Worm (Caenorhabditis elegans) whole organism, L2 larva: ENCODE data around the gene cutl-23.

Experiments used
- C34F6.9 ChIP-seq: fragments of 150-350 bp; optimal IDR thresholded peaks from 2 replicates; lab custom pipeline; 2014; ENCODE audit warnings: missing biosample characterization, missing genetic modification characterization
- F13H6.1 ChIP-seq: sonication (generic microtip); optimal IDR thresholded peaks from 2 replicates; lab custom pipeline; 2016; ENCODE audit warnings: missing genetic modification characterization, missing compliant biosample characterization
- R02D3.7 ChIP-seq: fragments of 150-350 bp; optimal IDR thresholded peaks from 2 replicates; lab custom pipeline; 2014; ENCODE audit warnings: missing biosample characterization, missing genetic modification characterization
- Y55F3AM.14 ChIP-seq: fragments of 200-800 bp; sonication (Bioruptor generic); optimal IDR thresholded peaks from 2 replicates; lab custom pipeline; 2018; ENCODE audit warnings: mild to moderate bottlenecking, missing genetic modification characterization, missing compliant biosample characterization
- ZK546.5 ChIP-seq: sonication (generic microtip); optimal IDR thresholded peaks from 2 replicates; lab custom pipeline; 2017; ENCODE audit warnings: missing biosample characterization, missing genetic modification characterization
- alr-1 ChIP-seq: fragments of 150-350 bp; optimal IDR thresholded peaks from 2 replicates; lab custom pipeline; 2014; ENCODE audit warnings: missing biosample characterization, missing genetic modification characterization
- aly-2 ChIP-seq: fragments of 150-350 bp; optimal IDR thresholded peaks from 2 replicates; lab custom pipeline; 2014; ENCODE audit warnings: missing biosample characterization, missing genetic modification characterization
- ama-1 ChIP-seq: fragments of 150-350 bp; optimal IDR thresholded peaks from 2 replicates; lab custom pipeline; 2018; ENCODE audit warnings: inconsistent platforms
- blmp-1 ChIP-seq: sonication (generic microtip); optimal IDR thresholded peaks from 2 replicates; lab custom pipeline; 2017; ENCODE audit warnings: missing genetic modification characterization, mild to moderate bottlenecking, missing compliant biosample characterization, antibody characterized with exemption, moderate library complexity; ENCODE audit not compliant: insufficient read depth
- ceh-16 ChIP-seq: fragments of 150-350 bp; optimal IDR thresholded peaks from 2 replicates; lab custom pipeline; 2014; ENCODE audit warnings: missing biosample characterization, missing genetic modification characterization
- ceh-82 ChIP-seq: fragments of 150-350 bp; optimal IDR thresholded peaks from 2 replicates; lab custom pipeline; 2014; ENCODE audit warnings: missing biosample characterization, missing genetic modification characterization
- crh-2 ChIP-seq: sonication (generic microtip); optimal IDR thresholded peaks from 2 replicates; lab custom pipeline; 2017; ENCODE audit warnings: missing biosample characterization, missing genetic modification characterization
- dmd-4 ChIP-seq: sonication (generic microtip); optimal IDR thresholded peaks from 2 replicates; lab custom pipeline; 2017; ENCODE audit warnings: missing biosample characterization, missing genetic modification characterization
- egl-27 ChIP-seq: sonication (generic microtip); optimal IDR thresholded peaks from 3 replicates; lab custom pipeline; 2017; ENCODE audit warnings: missing biosample characterization, missing genetic modification reagents, missing genetic modification characterization
- elt-1 ChIP-seq: fragments of 150-350 bp; optimal IDR thresholded peaks from 2 replicates; lab custom pipeline; 2014; ENCODE audit warnings: missing biosample characterization, missing genetic modification characterization
- elt-3 ChIP-seq: sonication (generic microtip); optimal IDR thresholded peaks from 2 replicates; lab custom pipeline; 2017; ENCODE audit warnings: missing biosample characterization, missing genetic modification characterization
- fos-1 ChIP-seq: fragments of 150-350 bp; optimal IDR thresholded peaks from 2 replicates; lab custom pipeline; 2014; ENCODE audit warnings: missing biosample characterization, missing genetic modification characterization
- gmeb-1 ChIP-seq: fragments of 150-350 bp; optimal IDR thresholded peaks from 2 replicates; lab custom pipeline; 2014; ENCODE audit warnings: missing biosample characterization, missing genetic modification characterization
- lin-11 ChIP-seq: fragments of 150-350 bp; sonication (generic microtip); optimal IDR thresholded peaks from 2 replicates; lab custom pipeline; 2014; ENCODE audit warnings: missing biosample characterization, missing genetic modification characterization, inconsistent platforms, mixed read lengths
- lin-13 ChIP-seq: fragments of 150-350 bp; optimal IDR thresholded peaks from 2 replicates; lab custom pipeline; 2014; ENCODE audit warnings: missing biosample characterization, missing genetic modification reagents, missing genetic modification characterization
- lin-39 ChIP-seq: fragments of 150-350 bp; optimal IDR thresholded peaks from 2 replicates; lab custom pipeline; 2014; ENCODE audit warnings: missing biosample characterization, missing genetic modification reagents, missing genetic modification characterization
- lsy-2 ChIP-seq, 2 experiments: fragments of 150-350 bp in 1 of 2; sonication (generic microtip) in 1 of 2; optimal IDR thresholded peaks; 2 replicates each; lab custom pipeline; 2014 to 2017; ENCODE audit warnings: missing biosample characterization in 2 of 2, missing genetic modification characterization in 2 of 2
- mab-5 ChIP-seq: fragments of 150-350 bp; optimal IDR thresholded peaks from 2 replicates; lab custom pipeline; 2014; ENCODE audit warnings: missing biosample characterization, missing genetic modification characterization
- mbf-1 ChIP-seq: sonication (generic microtip); optimal IDR thresholded peaks from 2 replicates; lab custom pipeline; 2017; ENCODE audit warnings: missing biosample characterization, missing genetic modification characterization
- mdl-1 ChIP-seq, 2 experiments: fragments of 150-350 bp in 1 of 2; sonication (generic microtip) in 1 of 2; optimal IDR thresholded peaks; 2 replicates each; lab custom pipeline; 2017; ENCODE audit warnings: missing biosample characterization in 2 of 2, missing genetic modification characterization in 2 of 2
- nhr-10 ChIP-seq: sonication (generic microtip); optimal IDR thresholded peaks from 2 replicates; lab custom pipeline; 2017; ENCODE audit warnings: missing biosample characterization, missing genetic modification characterization
- nhr-11 ChIP-seq: fragments of 150-350 bp; optimal IDR thresholded peaks from 2 replicates; lab custom pipeline; 2014; ENCODE audit warnings: missing biosample characterization, missing genetic modification characterization
- nhr-12 ChIP-seq: fragments of 150-350 bp; optimal IDR thresholded peaks from 2 replicates; lab custom pipeline; 2014; ENCODE audit warnings: missing biosample characterization, missing genetic modification characterization
- nhr-129 ChIP-seq: fragments of 150-350 bp; optimal IDR thresholded peaks from 2 replicates; lab custom pipeline; 2014; ENCODE audit warnings: missing biosample characterization, missing genetic modification characterization
- nhr-21 ChIP-seq: fragments of 150-350 bp; optimal IDR thresholded peaks from 2 replicates; lab custom pipeline; 2014; ENCODE audit warnings: missing biosample characterization, missing genetic modification characterization
- nhr-23 ChIP-seq: fragments of 150-350 bp; optimal IDR thresholded peaks from 2 replicates; lab custom pipeline; 2014; ENCODE audit warnings: missing biosample characterization, missing genetic modification reagents, missing genetic modification characterization
- nhr-237 ChIP-seq: fragments of 150-350 bp; optimal IDR thresholded peaks from 2 replicates; lab custom pipeline; 2014; ENCODE audit warnings: missing biosample characterization, missing genetic modification characterization
- nhr-25 ChIP-seq: fragments of 150-350 bp; sonication (generic microtip); optimal IDR thresholded peaks from 3 replicates; lab custom pipeline; 2014; ENCODE audit warnings: missing biosample characterization, missing genetic modification characterization
- nhr-6 ChIP-seq: fragments of 150-350 bp; optimal IDR thresholded peaks from 2 replicates; lab custom pipeline; 2014; ENCODE audit warnings: missing biosample characterization, missing genetic modification characterization
- nhr-77 ChIP-seq: fragments of 150-350 bp; optimal IDR thresholded peaks from 2 replicates; lab custom pipeline; 2014; ENCODE audit warnings: missing biosample characterization, missing genetic modification characterization
- peb-1 ChIP-seq: fragments of 150-350 bp; optimal IDR thresholded peaks from 2 replicates; lab custom pipeline; 2014; ENCODE audit warnings: missing biosample characterization, missing genetic modification characterization
- sem-4 ChIP-seq: fragments of 150-350 bp; optimal IDR thresholded peaks from 2 replicates; lab custom pipeline; 2014; ENCODE audit warnings: missing biosample characterization, missing genetic modification reagents, missing genetic modification characterization
- skn-1 ChIP-seq: sonication (generic microtip); optimal IDR thresholded peaks from 2 replicates; lab custom pipeline; 2017; ENCODE audit warnings: missing biosample characterization, missing genetic modification characterization
- sma-3 ChIP-seq: sonication (generic microtip); optimal IDR thresholded peaks from 2 replicates; lab custom pipeline; 2016; ENCODE audit warnings: missing genetic modification reagents, missing genetic modification characterization, missing compliant biosample characterization
- sma-9 ChIP-seq, 2 experiments: fragments of 150-350 bp in 1 of 2; sonication (generic microtip) in 1 of 2; optimal IDR thresholded peaks; 2 replicates each; lab custom pipeline; 2014 to 2016; ENCODE audit warnings: missing genetic modification characterization in 2 of 2, mild to moderate bottlenecking in 1 of 2, missing biosample characterization in 1 of 2, missing compliant biosample characterization in 1 of 2, missing genetic modification reagents in 1 of 2, moderate library complexity in 1 of 2
- snpc-4 ChIP-seq: fragments of 150-350 bp; optimal IDR thresholded peaks from 2 replicates; lab custom pipeline; 2014; ENCODE audit warnings: missing biosample characterization, missing genetic modification characterization
- unc-39 ChIP-seq: fragments of 150-350 bp; optimal IDR thresholded peaks from 2 replicates; lab custom pipeline; 2014; ENCODE audit warnings: missing biosample characterization, missing genetic modification characterization
- unc-55 ChIP-seq: fragments of 150-350 bp; sonication (generic microtip); optimal IDR thresholded peaks from 3 replicates; lab custom pipeline; 2014; ENCODE audit warnings: missing biosample characterization, missing genetic modification reagents, missing genetic modification characterization
- unc-62 ChIP-seq: fragments of 150-350 bp; optimal IDR thresholded peaks from 2 replicates; lab custom pipeline; 2014; ENCODE audit warnings: missing biosample characterization, missing genetic modification reagents, missing genetic modification characterization
- zag-1 ChIP-seq: fragments of 150-350 bp; optimal IDR thresholded peaks from 2 replicates; lab custom pipeline; 2014; ENCODE audit warnings: missing biosample characterization, missing genetic modification characterization
- ztf-1 ChIP-seq: fragments of 200-800 bp; sonication (Bioruptor generic); conservative IDR thresholded peaks from 2 replicates; pipeline ENCODE4 v1.3.6; 2022; ENCODE audit warnings: missing genetic modification characterization, missing compliant biosample characterization
- ztf-11 ChIP-seq: sonication (generic microtip); optimal IDR thresholded peaks from 2 replicates; lab custom pipeline; 2017; ENCODE audit warnings: missing biosample characterization, missing genetic modification characterization
- ztf-4 ChIP-seq: fragments of 150-350 bp; optimal IDR thresholded peaks from 2 replicates; lab custom pipeline; 2014; ENCODE audit warnings: missing biosample characterization, missing genetic modification characterization

cutl-23 gene

ce11 chrIII:5757492-5758045 is 12.4 kb upstream of the cutl-23 start:
- peak in 1 of 2 experiments; percentile 30 for TF ChIP-seq mdl-1 (tag; optimal IDR thresholded peaks at IDR 0.05; lab: Kevin White, UChicago)
- TF ChIP-seq nhr-77 (tag; lab: Kevin White, UChicago), result no peak
- no peak for TF ChIP-seq ZK546.5 (tag; lab: Kevin White, UChicago)
- no peak for TF ChIP-seq lin-39
- TF ChIP-seq fos-1 (tag; lab: Kevin White, UChicago), result no peak
- TF ChIP-seq snpc-4, result no peak
- TF ChIP-seq blmp-1, result no peak
- TF ChIP-seq ceh-82 (tag; lab: Kevin White, UChicago), result no peak
- no peak for TF ChIP-seq ceh-16 (tag; lab: Kevin White, UChicago)
- TF ChIP-seq nhr-12 (tag; lab: Kevin White, UChicago), result no peak
- no peak for TF ChIP-seq nhr-10 (tag; lab: Kevin White, UChicago)
- TF ChIP-seq ztf-1, result no peak
- TF ChIP-seq lin-13 (GFP tag; lab: Kevin White, UChicago), result no peak
- no peak for TF ChIP-seq ama-1
- no peak for TF ChIP-seq mab-5 (tag; lab: Kevin White, UChicago)
- no peak for TF ChIP-seq elt-3 (tag; lab: Kevin White, UChicago)
- TF ChIP-seq nhr-25 (tag; lab: Kevin White, UChicago), result no peak
- no peak for TF ChIP-seq ztf-4
- TF ChIP-seq lin-11, result no peak
- no peak for TF ChIP-seq nhr-23 (tag; lab: Kevin White, UChicago)
- TF ChIP-seq F13H6.1, result no peak
- no peak for TF ChIP-seq unc-39 (tag; lab: Kevin White, UChicago)
- TF ChIP-seq nhr-129 (tag; lab: Kevin White, UChicago), result no peak
- no peak for TF ChIP-seq gmeb-1 (tag; lab: Kevin White, UChicago)
- TF ChIP-seq peb-1 (tag; lab: Kevin White, UChicago), result no peak
- TF ChIP-seq nhr-21 (tag; lab: Kevin White, UChicago), result no peak
- peak in 1 of 2 experiments; percentile 33 for TF ChIP-seq lsy-2 (tag; optimal IDR thresholded peaks at IDR 0.05; lab: Kevin White, UChicago)
- no peak for TF ChIP-seq skn-1
- TF ChIP-seq ztf-11 (tag; lab: Kevin White, UChicago), result no peak
- TF ChIP-seq sma-3, result no peak
- TF ChIP-seq alr-1 (tag; lab: Kevin White, UChicago), result no peak
- TF ChIP-seq aly-2 (tag; lab: Kevin White, UChicago), result no peak
- TF ChIP-seq Y55F3AM.14 (GFP tag; lab: Kevin White, UChicago), result no peak
- TF ChIP-seq R02D3.7 (tag; lab: Kevin White, UChicago), result no peak
- peak; percentile 43 for TF ChIP-seq sma-9 (GFP tag; optimal IDR thresholded peaks at IDR 0.05; lab: Kevin White, UChicago)
- TF ChIP-seq sma-9 (tag; optimal IDR thresholded peaks at IDR 0.05; lab: Kevin White, UChicago), result no peak
- TF ChIP-seq C34F6.9 (tag; lab: Kevin White, UChicago), result peak; percentile 19
- no peak for TF ChIP-seq sem-4 (tag; lab: Kevin White, UChicago)
- TF ChIP-seq elt-1, result no peak
- no peak for TF ChIP-seq crh-2 (tag; lab: Kevin White, UChicago)
- peak; percentile 5 for TF ChIP-seq zag-1 (tag; lab: Kevin White, UChicago)
- TF ChIP-seq unc-55 (GFP tag; lab: Kevin White, UChicago), result peak; percentile 29
- TF ChIP-seq mbf-1, result no peak
- TF ChIP-seq dmd-4 (tag; lab: Kevin White, UChicago), result no peak
- TF ChIP-seq nhr-237 (tag; lab: Kevin White, UChicago), result no peak
- no peak for TF ChIP-seq nhr-6 (tag; lab: Kevin White, UChicago)
- no peak for TF ChIP-seq egl-27 (tag; lab: Kevin White, UChicago)
- TF ChIP-seq nhr-11 (tag; lab: Kevin White, UChicago), result no peak
- no peak for TF ChIP-seq unc-62 (GFP tag; lab: Kevin White, UChicago)
